Worm (Caenorhabditis elegans) whole organism, L2 larva: ENCODE results near the gene C28A5.6.

ENCODE experiments used
- R02D3.7 ChIP-seq: fragments of 150-350 bp; optimal IDR thresholded peaks from 2 replicates; lab custom pipeline; 2014; ENCODE audit warnings: missing biosample characterization, missing genetic modification characterization
- ZK546.5 ChIP-seq: sonication (generic microtip); optimal IDR thresholded peaks from 2 replicates; lab custom pipeline; 2017; ENCODE audit warnings: missing biosample characterization, missing genetic modification characterization
- dmd-4 ChIP-seq: sonication (generic microtip); optimal IDR thresholded peaks from 2 replicates; lab custom pipeline; 2017; ENCODE audit warnings: missing biosample characterization, missing genetic modification characterization
- elt-3 ChIP-seq: sonication (generic microtip); optimal IDR thresholded peaks from 2 replicates; lab custom pipeline; 2017; ENCODE audit warnings: missing biosample characterization, missing genetic modification characterization
- gmeb-1 ChIP-seq: fragments of 150-350 bp; optimal IDR thresholded peaks from 2 replicates; lab custom pipeline; 2014; ENCODE audit warnings: missing biosample characterization, missing genetic modification characterization
- mdl-1 ChIP-seq, 2 experiments: fragments of 150-350 bp in 1 of 2; sonication (generic microtip) in 1 of 2; optimal IDR thresholded peaks; 2 replicates each; lab custom pipeline; 2017; ENCODE audit warnings: missing biosample characterization in 2 of 2, missing genetic modification characterization in 2 of 2
- nhr-237 ChIP-seq: fragments of 150-350 bp; optimal IDR thresholded peaks from 2 replicates; lab custom pipeline; 2014; ENCODE audit warnings: missing biosample characterization, missing genetic modification characterization
- skn-1 ChIP-seq: sonication (generic microtip); optimal IDR thresholded peaks from 2 replicates; lab custom pipeline; 2017; ENCODE audit warnings: missing biosample characterization, missing genetic modification characterization
- sma-9 ChIP-seq, 2 experiments: fragments of 150-350 bp in 1 of 2; sonication (generic microtip) in 1 of 2; optimal IDR thresholded peaks; 2 replicates each; lab custom pipeline; 2014 to 2016; ENCODE audit warnings: missing genetic modification characterization in 2 of 2, mild to moderate bottlenecking in 1 of 2, missing biosample characterization in 1 of 2, missing compliant biosample characterization in 1 of 2, missing genetic modification reagents in 1 of 2, moderate library complexity in 1 of 2
- unc-39 ChIP-seq: fragments of 150-350 bp; optimal IDR thresholded peaks from 2 replicates; lab custom pipeline; 2014; ENCODE audit warnings: missing biosample characterization, missing genetic modification characterization
- ztf-4 ChIP-seq: fragments of 150-350 bp; optimal IDR thresholded peaks from 2 replicates; lab custom pipeline; 2014; ENCODE audit warnings: missing biosample characterization, missing genetic modification characterization

The C28A5.6 gene

DNA sequence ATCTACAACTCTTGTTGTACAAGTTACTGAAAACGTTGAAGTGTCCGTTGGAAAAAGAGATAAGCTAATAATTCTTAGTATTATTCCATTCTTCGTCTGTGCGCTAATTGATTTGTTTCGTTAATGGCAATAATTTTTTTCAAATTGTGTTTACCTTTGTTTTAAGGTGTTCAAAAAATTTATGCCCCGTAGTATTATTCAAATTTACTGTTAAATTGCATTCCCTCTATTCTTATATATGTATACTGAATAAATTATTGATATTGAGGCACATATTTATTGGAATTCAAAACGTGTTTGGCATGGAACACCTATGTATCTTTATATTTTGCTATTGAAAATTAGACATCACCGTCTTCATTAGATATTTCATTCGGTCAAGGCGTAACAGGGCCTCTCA lies 54.4 kb downstream of the C28A5.6 start, which contains the start of gene pals-26:
TSS of gene pals-26 (plus strand) at position 301 of the 400 bp plus-strand sequence.
- TF ChIP-seq nhr-237 (no peak), ZK546.5 (tag; lab: Kevin White, UChicago) (no peak), gmeb-1 (tag; lab: Kevin White, UChicago) (no peak), R02D3.7 (tag; lab: Kevin White, UChicago) (no peak), ztf-4 (tag; lab: Kevin White, UChicago) (no peak), mdl-1 (tag; optimal IDR thresholded peaks at IDR 0.05; lab: Kevin White, UChicago) (no peak), unc-39 (tag; lab: Kevin White, UChicago) (no peak), dmd-4 (tag; lab: Kevin White, UChicago) (no peak), elt-3 (tag; lab: Kevin White, UChicago) (no peak), sma-9 (GFP tag; optimal IDR thresholded peaks at IDR 0.05; lab: Kevin White, UChicago) (no peak), sma-9 (tag; optimal IDR thresholded peaks at IDR 0.05; lab: Kevin White, UChicago) (no peak), skn-1 (tag; lab: Kevin White, UChicago) (no peak)
